Fruit fly (Drosophila melanogaster) whole organism, embryonic: ENCODE data around the gene CG14718.

Source experiments
- Atf3 ChIP-seq: fragments of 200-800 bp; sonication (Bioruptor generic); optimal IDR thresholded peaks from 3 replicates; lab custom pipeline; 2016; ENCODE audit warnings: missing biosample characterization, missing genetic modification characterization
- CG10654 ChIP-seq: fragments of 200-800 bp; sonication (Bioruptor generic); optimal IDR thresholded peaks from 2 replicates; lab custom pipeline; 2016; ENCODE audit warnings: missing biosample characterization, missing genetic modification characterization
- CG11247 ChIP-seq: fragments of 200-800 bp; sonication (Bioruptor generic); IDR thresholded peaks from 2 replicates; pipeline ENCODE4 v1.3.6; 2022; ENCODE audit warnings: missing biosample characterization, missing genetic modification characterization
- CG11456 ChIP-seq: fragments of 200-800 bp; sonication (Bioruptor generic); IDR thresholded peaks from 3 replicates; pipeline ENCODE4 v1.3.6; 2022; ENCODE audit warnings: missing biosample characterization, missing genetic modification characterization
- CG1233 ChIP-seq: fragments of 200-800 bp; sonication (Bioruptor generic); optimal IDR thresholded peaks from 4 replicates; lab custom pipeline; 2018; ENCODE audit warnings: missing biosample characterization, mild to moderate bottlenecking, missing genetic modification characterization
- CG12744 ChIP-seq: fragments of 200-800 bp; sonication (Bioruptor generic); optimal IDR thresholded peaks from 2 replicates; lab custom pipeline; 2016; ENCODE audit warnings: missing biosample characterization, missing genetic modification characterization
- CG14441 ChIP-seq: fragments of 200-800 bp; sonication (Bioruptor generic); IDR thresholded peaks from 2 replicates; pipeline ENCODE4 v1.3.6; 2022; ENCODE audit warnings: missing biosample characterization, missing genetic modification characterization
- CG17912 ChIP-seq: fragments of 200-800 bp; sonication (Bioruptor generic); optimal IDR thresholded peaks from 2 replicates; lab custom pipeline; 2018; ENCODE audit warnings: missing biosample characterization, mild to moderate bottlenecking, missing genetic modification characterization
- CG18476 ChIP-seq: fragments of 200-800 bp; sonication (Bioruptor generic); optimal IDR thresholded peaks from 2 replicates; lab custom pipeline; 2016; ENCODE audit warnings: missing biosample characterization, mild to moderate bottlenecking, missing genetic modification characterization
- CG2202 ChIP-seq: fragments of 200-800 bp; sonication (Bioruptor generic); optimal IDR thresholded peaks from 2 replicates; lab custom pipeline; 2018; ENCODE audit warnings: missing biosample characterization, mild to moderate bottlenecking, missing genetic modification characterization
- CG2678 ChIP-seq: fragments of 200-800 bp; sonication (Bioruptor generic); optimal IDR thresholded peaks from 3 replicates; lab custom pipeline; 2019; ENCODE audit warnings: missing biosample characterization, mild to moderate bottlenecking, missing genetic modification characterization, moderate library complexity
- CG2889 ChIP-seq: fragments of 200-800 bp; sonication (Bioruptor generic); IDR thresholded peaks from 3 replicates; pipeline ENCODE4 v1.3.6; 2022; ENCODE audit warnings: missing biosample characterization, missing genetic modification characterization
- CG3407 ChIP-seq: fragments of 200-800 bp; sonication (Bioruptor generic); optimal IDR thresholded peaks from 2 replicates; lab custom pipeline; 2018; ENCODE audit warnings: missing biosample characterization, mild to moderate bottlenecking, missing genetic modification characterization
- CG4282 ChIP-seq: fragments of 200-800 bp; sonication (Bioruptor generic); optimal IDR thresholded peaks from 2 replicates; lab custom pipeline; 2016; ENCODE audit warnings: missing biosample characterization, missing genetic modification characterization
- CG4360 ChIP-seq: fragments of 200-800 bp; sonication (Bioruptor generic); IDR thresholded peaks from 2 replicates; pipeline ENCODE4 v1.3.6; 2022; ENCODE audit warnings: missing biosample characterization, missing genetic modification characterization
- CG6854 ChIP-seq: fragments of 200-800 bp; sonication (Bioruptor generic); optimal IDR thresholded peaks from 3 replicates; lab custom pipeline; 2017; ENCODE audit warnings: missing biosample characterization, mild to moderate bottlenecking, missing genetic modification characterization
- CG7963 ChIP-seq: fragments of 200-800 bp; sonication (Bioruptor generic); IDR thresholded peaks from 3 replicates; pipeline ENCODE4 v1.3.6; 2022; ENCODE audit warnings: missing biosample characterization, missing genetic modification characterization; ENCODE audit not compliant: partially characterized antibody
- CG8359 ChIP-seq: fragments of 200-800 bp; sonication (Bioruptor generic); optimal IDR thresholded peaks from 2 replicates; lab custom pipeline; 2017; ENCODE audit warnings: missing biosample characterization, mild to moderate bottlenecking, missing genetic modification characterization, borderline replicate concordance
- CG8924 ChIP-seq: fragments of 200-800 bp; optimal IDR thresholded peaks from 3 replicates; lab custom pipeline; 2019; ENCODE audit warnings: missing biosample characterization, mild to moderate bottlenecking, missing genetic modification characterization, moderate library complexity
- Dll ChIP-seq: fragments of 200-800 bp; sonication (Bioruptor generic); IDR thresholded peaks from 4 replicates; pipeline ENCODE4 v1.3.6; 2022; ENCODE audit warnings: missing biosample characterization, missing genetic modification characterization; ENCODE audit not compliant: partially characterized antibody
- Dp ChIP-seq: fragments of 200-800 bp; sonication (Bioruptor generic); optimal IDR thresholded peaks from 2 replicates; lab custom pipeline; 2018; ENCODE audit warnings: missing biosample characterization, mild to moderate bottlenecking, missing genetic modification characterization, moderate library complexity
- Gsc ChIP-seq: fragments of 200-800 bp; sonication (Bioruptor generic); IDR thresholded peaks from 2 replicates; pipeline ENCODE4 v1.3.6; 2022; ENCODE audit warnings: missing biosample characterization, missing genetic modification characterization
- Hr78 ChIP-seq, 2 experiments: fragments of 200-800 bp in 1 of 2; fragments of >200 bp in 1 of 2; sonication (Bioruptor generic) in 1 of 2; optimal IDR thresholded peaks; 2 replicates each; lab custom pipeline; 2017 to 2019; ENCODE audit warnings: missing biosample characterization in 2 of 2, missing genetic modification characterization in 2 of 2, mild to moderate bottlenecking in 1 of 2, moderate library complexity in 1 of 2
- Mrtf ChIP-seq: fragments of 200-800 bp; sonication (Bioruptor generic); IDR thresholded peaks from 3 replicates; pipeline ENCODE4 v1.3.6; 2022; ENCODE audit warnings: missing biosample characterization, missing genetic modification characterization
- NFAT ChIP-seq: fragments of 200-800 bp; sonication (Bioruptor generic); IDR thresholded peaks from 2 replicates; pipeline ENCODE4 v1.3.6; 2022; ENCODE audit warnings: missing biosample characterization, missing genetic modification characterization
- Neu2 ChIP-seq: fragments of 200-800 bp; sonication (Bioruptor generic); optimal IDR thresholded peaks from 3 replicates; lab custom pipeline; 2016; ENCODE audit warnings: missing biosample characterization, missing genetic modification characterization, borderline replicate concordance
- NfI ChIP-seq: fragments of 200-800 bp; sonication (Bioruptor generic); optimal IDR thresholded peaks from 3 replicates; lab custom pipeline; 2018; ENCODE audit warnings: missing biosample characterization, mild to moderate bottlenecking, missing genetic modification characterization, moderate library complexity
- Ravus ChIP-seq: fragments of 200-800 bp; sonication (Bioruptor generic); IDR thresholded peaks from 2 replicates; pipeline ENCODE4 v1.3.6; 2022; ENCODE audit warnings: missing biosample characterization, missing genetic modification characterization
- Sry-β ChIP-seq: fragments of 200-800 bp; sonication (Bioruptor generic); optimal IDR thresholded peaks from 2 replicates; lab custom pipeline; 2018; ENCODE audit warnings: missing biosample characterization, mild to moderate bottlenecking, missing genetic modification characterization, moderate library complexity
- Tbp ChIP-seq: fragments of >200 bp; optimal IDR thresholded peaks from 2 replicates; lab custom pipeline; 2018; ENCODE audit warnings: missing biosample characterization, missing genetic modification characterization
- Usf ChIP-seq: fragments of 200-800 bp; sonication (Bioruptor generic); optimal IDR thresholded peaks from 2 replicates; lab custom pipeline; 2017; ENCODE audit warnings: missing genotype, missing biosample characterization, missing genetic modification characterization
- cad ChIP-seq: fragments of >200 bp; optimal IDR thresholded peaks from 2 replicates; lab custom pipeline; 2017; ENCODE audit warnings: missing biosample characterization, missing genetic modification characterization
- cas ChIP-seq: fragments of 200-800 bp; sonication (Bioruptor generic); IDR thresholded peaks from 2 replicates; pipeline ENCODE4 v1.3.6; 2022; ENCODE audit warnings: missing biosample characterization, missing genetic modification characterization
- ems ChIP-seq: fragments of 200-800 bp; sonication (Bioruptor generic); optimal IDR thresholded peaks from 3 replicates; lab custom pipeline; 2016; ENCODE audit warnings: missing biosample characterization, missing genetic modification characterization
- exex ChIP-seq: fragments of 200-800 bp; sonication (Bioruptor generic); optimal IDR thresholded peaks from 4 replicates; lab custom pipeline; 2018; ENCODE audit warnings: missing biosample characterization, mild to moderate bottlenecking, missing genetic modification characterization, moderate library complexity
- fd64A ChIP-seq: fragments of 200-800 bp; sonication (Bioruptor generic); optimal IDR thresholded peaks from 3 replicates; lab custom pipeline; 2018; ENCODE audit warnings: missing biosample characterization, mild to moderate bottlenecking, missing genetic modification characterization
- fru ChIP-seq: fragments of >200 bp; optimal IDR thresholded peaks from 2 replicates; lab custom pipeline; 2017
- ftz-f1 ChIP-seq: fragments of 200-800 bp; sonication (Bioruptor generic); optimal IDR thresholded peaks from 2 replicates; lab custom pipeline; 2016; ENCODE audit warnings: missing biosample characterization, missing genetic modification characterization
- gsb ChIP-seq: fragments of 200-800 bp; sonication (Bioruptor generic); IDR thresholded peaks from 2 replicates; pipeline ENCODE4 v1.3.6; 2022; ENCODE audit warnings: missing biosample characterization, missing genetic modification characterization
- lola ChIP-seq, 3 experiments: fragments of >200 bp in 2 of 3; fragments of 200-800 bp in 1 of 3; sonication (Bioruptor generic) in 1 of 3; optimal IDR thresholded peaks; 2 replicates each; lab custom pipeline; 2017 to 2019; ENCODE audit warnings: missing biosample characterization in 3 of 3, missing genetic modification characterization in 3 of 3, mild to moderate bottlenecking in 1 of 3, moderate library complexity in 1 of 3
- nerfin-2 ChIP-seq: fragments of 200-800 bp; sonication (Bioruptor generic); IDR thresholded peaks from 2 replicates; pipeline ENCODE4 v1.3.6; 2022; ENCODE audit warnings: missing biosample characterization, missing genetic modification characterization; ENCODE audit not compliant: partially characterized antibody
- oc ChIP-seq: fragments of 200-800 bp; sonication (Bioruptor generic); optimal IDR thresholded peaks from 2 replicates; lab custom pipeline; 2018; ENCODE audit warnings: missing biosample characterization, mild to moderate bottlenecking, missing genetic modification characterization, moderate library complexity
- odd ChIP-seq: fragments of 200-800 bp; sonication (Bioruptor generic); optimal IDR thresholded peaks from 2 replicates; lab custom pipeline; 2017; ENCODE audit warnings: missing biosample characterization, mild to moderate bottlenecking, missing genetic modification characterization
- peb ChIP-seq: fragments of 200-800 bp; sonication (Bioruptor generic); IDR thresholded peaks from 2 replicates; pipeline ENCODE4 v1.3.6; 2022; ENCODE audit warnings: missing biosample characterization, missing genetic modification characterization
- pho ChIP-seq: fragments of 200-800 bp; sonication (Bioruptor generic); optimal IDR thresholded peaks from 2 replicates; lab custom pipeline; 2016; ENCODE audit warnings: missing biosample characterization, missing genetic modification characterization
- pita ChIP-seq: fragments of 200-800 bp; sonication (Bioruptor generic); optimal IDR thresholded peaks from 2 replicates; lab custom pipeline; 2017; ENCODE audit warnings: missing biosample characterization, mild to moderate bottlenecking, missing genetic modification characterization
- psq ChIP-seq: fragments of 200-800 bp; sonication (Bioruptor generic); optimal IDR thresholded peaks from 2 replicates; lab custom pipeline; 2017; ENCODE audit warnings: missing biosample characterization, missing genetic modification characterization
- ranshi ChIP-seq: fragments of 200-800 bp; sonication (Bioruptor generic); IDR thresholded peaks from 2 replicates; pipeline ENCODE4 v1.3.6; 2022; ENCODE audit warnings: missing biosample characterization, missing genetic modification characterization
- sc ChIP-seq, 3 experiments: fragments of >200 bp in 2 of 3; fragments of 200-800 bp in 1 of 3; sonication (Bioruptor generic) in 1 of 3; optimal IDR thresholded peaks; 2 replicates in 2 of 3; 3 replicates in 1 of 3; lab custom pipeline; 2017; ENCODE audit warnings: mild to moderate bottlenecking in 1 of 3, missing biosample characterization in 1 of 3, missing genetic modification characterization in 1 of 3, missing genetic modification reagents in 1 of 3
- so ChIP-seq: fragments of 200-800 bp; sonication (Bioruptor generic); IDR thresholded peaks from 3 replicates; pipeline ENCODE4 v1.3.6; 2022; ENCODE audit warnings: missing biosample characterization, missing genetic modification characterization
- sqz ChIP-seq: fragments of 200-800 bp; sonication (Bioruptor generic); optimal IDR thresholded peaks from 3 replicates; lab custom pipeline; 2018; ENCODE audit warnings: missing biosample characterization, mild to moderate bottlenecking, missing genetic modification characterization
- zen2 ChIP-seq: fragments of 200-800 bp; sonication (Bioruptor generic); IDR thresholded peaks from 3 replicates; pipeline ENCODE4 v1.3.6; 2022; ENCODE audit warnings: missing biosample characterization, missing genetic modification characterization; ENCODE audit not compliant: partially characterized antibody

CG14718 gene

dm6 chr3R:11679513-11679912, 20.9 kb upstream of the CG14718 start, which contains the start of the genes Taf12 and Ho (continued):
- TF ChIP-seq CG11456 (no peak), exex (peak; percentile 36), Sry-β (GFP tag; lab: Kevin White, UChicago) (no peak), CG2889 (no peak), peb (GFP tag; lab: Robert Waterston, UW) (no peak), CG17912 (GFP tag; lab: Kevin White, UChicago) (no peak), CG3407 (GFP tag; lab: Kevin White, UChicago) (no peak), ftz-f1 (no peak), CG2202 (tag; lab: Kevin White, UChicago) (no peak), fru (no peak), ranshi (no peak), CG14441 (GFP tag; lab: Robert Waterston, UW) (no peak), gsb (GFP tag; lab: Robert Waterston, UW) (no peak), pho (GFP tag; lab: Kevin White, UChicago) (no peak), cas (GFP tag; lab: Robert Waterston, UW) (no peak), CG8924 (tag; lab: Kevin White, UChicago) (peak; percentile 45), CG10654 (no peak), odd (GFP tag; lab: Kevin White, UChicago) (no peak), lola (GFP tag; optimal IDR thresholded peaks at IDR 0.05; lab: Kevin White, UChicago) (no peak), Tbp (GFP tag; lab: Kevin White, UChicago) (no peak), CG7963 (GFP tag; lab: Robert Waterston, UW) (no peak), Neu2 (GFP tag; lab: Kevin White, UChicago) (no peak), CG2678 (no peak), CG4360 (GFP tag; lab: Robert Waterston, UW) (no peak), zen2 (GFP tag; lab: Robert Waterston, UW) (no peak), Dll (no peak), nerfin-2 (no peak), Mrtf (GFP tag; lab: Robert Waterston, UW) (no peak), CG18476 (GFP tag; lab: Kevin White, UChicago) (no peak), Hr78 (GFP tag; optimal IDR thresholded peaks at IDR 0.05; lab: Kevin White, UChicago) (no peak), Atf3 (GFP tag; lab: Kevin White, UChicago) (no peak), pita (no peak), psq (GFP tag; lab: Kevin White, UChicago) (no peak), CG8359 (GFP tag; lab: Kevin White, UChicago) (no peak), so (GFP tag; lab: Robert Waterston, UW) (no peak), fd64A (GFP tag; lab: Kevin White, UChicago) (no peak), NfI (GFP tag; lab: Kevin White, UChicago) (no peak), cad (GFP tag; lab: Kevin White, UChicago) (no peak), NFAT (GFP tag; lab: Robert Waterston, UW) (no peak), Ravus (no peak), Dp (GFP tag; lab: Kevin White, UChicago) (peak; percentile 71), Usf (GFP tag; lab: Kevin White, UChicago) (no peak), CG1233 (GFP tag; lab: Kevin White, UChicago) (no peak), oc (tag; lab: Kevin White, UChicago) (no peak), CG4282 (no peak), sc (optimal IDR thresholded peaks at IDR 0.05; lab: Kevin White, UChicago) (no peak), sc (GFP tag; optimal IDR thresholded peaks at IDR 0.05; lab: Kevin White, UChicago) (no peak), CG11247 (GFP tag; lab: Robert Waterston, UW) (no peak), CG12744 (no peak), Gsc (GFP tag; lab: Robert Waterston, UW) (no peak), CG6854 (GFP tag; lab: Kevin White, UChicago) (no peak), sqz (GFP tag; lab: Kevin White, UChicago) (no peak), ems (GFP tag; lab: Kevin White, UChicago) (no peak)
